Worm (Caenorhabditis elegans) whole organism, early embryonic: ENCODE data around the gene fipr-14.

Source experiments
- B0310.2 ChIP-seq: sonication (generic microtip); optimal IDR thresholded peaks from 2 replicates; lab custom pipeline; 2016; ENCODE audit warnings: mild to moderate bottlenecking, missing genetic modification characterization, missing compliant biosample characterization
- F13C5.2 ChIP-seq: sonication (generic microtip); optimal IDR thresholded peaks from 2 replicates; lab custom pipeline; 2017; ENCODE audit warnings: mild to moderate bottlenecking, missing genetic modification characterization, inconsistent platforms, missing compliant biosample characterization
- aly-1 ChIP-seq: sonication (generic microtip); optimal IDR thresholded peaks from 2 replicates; lab custom pipeline; 2016; ENCODE audit warnings: missing genetic modification characterization, missing compliant biosample characterization
- ama-1 ChIP-seq: fragments of 150-350 bp; optimal IDR thresholded peaks from 2 replicates; lab custom pipeline; 2014
- ets-7 ChIP-seq: sonication (generic microtip); optimal IDR thresholded peaks from 2 replicates; lab custom pipeline; 2016; ENCODE audit warnings: missing genotype, missing genetic modification characterization, missing compliant biosample characterization
- flt-1 ChIP-seq: fragments of 200-800 bp; sonication (Bioruptor generic); IDR thresholded peaks from 2 replicates; pipeline ENCODE4 v1.3.6; 2022; ENCODE audit warnings: missing genetic modification characterization, missing compliant biosample characterization
- hmbx-1 ChIP-seq: sonication (generic microtip); optimal IDR thresholded peaks from 2 replicates; lab custom pipeline; 2016; ENCODE audit warnings: mild to moderate bottlenecking, missing genetic modification characterization, missing compliant biosample characterization
- hmg-4 ChIP-seq: fragments of 200-800 bp; sonication (Bioruptor generic); optimal IDR thresholded peaks from 2 replicates; lab custom pipeline; 2018; ENCODE audit warnings: mild to moderate bottlenecking, missing genetic modification characterization, missing compliant biosample characterization
- hnd-1 ChIP-seq: sonication (generic microtip); optimal IDR thresholded peaks from 2 replicates; lab custom pipeline; 2016; ENCODE audit warnings: missing genetic modification characterization, missing compliant biosample characterization
- pes-1 ChIP-seq: fragments of 200-800 bp; sonication (Bioruptor generic); IDR thresholded peaks from 2 replicates; pipeline ENCODE4 v1.3.6; 2022; ENCODE audit warnings: missing genetic modification reagents, missing genetic modification characterization, missing compliant biosample characterization
- scrt-1 ChIP-seq: fragments of 200-800 bp; sonication (Bioruptor generic); IDR thresholded peaks from 2 replicates; pipeline ENCODE4 v1.3.6; 2022; ENCODE audit warnings: missing genetic modification characterization, missing compliant biosample characterization
- tbx-37 ChIP-seq: fragments of 200-800 bp; sonication (Bioruptor generic); conservative IDR thresholded peaks from 2 replicates; pipeline ENCODE4 v1.3.6; 2022; ENCODE audit warnings: missing genetic modification reagents, missing genetic modification characterization, missing compliant biosample characterization

- TF ChIP-seq ama-1 (lab: Kevin White, UChicago) (no peak), flt-1 (GFP tag; lab: Robert Waterston, UW) (no peak), ets-7 (tag; lab: Kevin White, UChicago) (no peak), hnd-1 (tag; lab: Kevin White, UChicago) (no peak), pes-1 (GFP tag; lab: Robert Waterston, UW) (no peak), aly-1 (no peak), B0310.2 (tag; lab: Kevin White, UChicago) (no peak), hmg-4 (GFP tag; lab: Kevin White, UChicago) (no peak), hmbx-1 (tag; lab: Kevin White, UChicago) (no peak), tbx-37 (GFP tag; lab: Robert Waterston, UW) (no peak), scrt-1 (GFP tag; lab: Robert Waterston, UW) (no peak), F13C5.2 (no peak)
Measured at ce11 chrIV:10909206-10909605, 32.3 kb downstream of the fipr-14 start, which contains the start of gene ZK596.2.
